Worm (Caenorhabditis elegans) whole organism, L1 larva: ENCODE data around the gene srx-102.

Experiments
- ama-1 ChIP-seq: fragments of 150-350 bp; optimal IDR thresholded peaks from 2 replicates; lab custom pipeline; 2014
- nhr-76 ChIP-seq: sonication (generic microtip); optimal IDR thresholded peaks from 2 replicates; lab custom pipeline; 2017; ENCODE audit warnings: missing biosample characterization, missing genetic modification characterization
- unc-130 ChIP-seq: fragments of 150-350 bp; optimal IDR thresholded peaks from 2 replicates; lab custom pipeline; 2017; ENCODE audit warnings: missing biosample characterization, missing genetic modification characterization, inconsistent platforms

DNA sequence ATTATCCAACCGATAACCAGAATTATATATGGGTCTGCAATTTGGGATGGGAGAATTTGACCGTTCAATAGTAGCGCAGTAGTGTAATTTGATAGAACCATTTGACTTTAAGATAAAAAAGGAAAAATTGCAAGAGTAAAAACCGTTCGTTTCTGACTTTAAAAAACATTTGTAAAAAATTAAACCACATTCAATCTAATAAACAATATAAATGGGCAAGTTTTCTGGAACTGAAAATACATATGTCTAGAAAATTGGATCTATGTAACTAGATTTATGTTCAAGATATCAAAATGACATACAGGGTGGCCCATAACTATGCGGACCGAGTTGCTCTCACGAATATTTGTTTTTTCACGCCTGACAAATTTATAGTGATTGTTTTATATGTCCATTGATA is at the start of gene srx-102:
- TF ChIP-seq ama-1 (lab: Kevin White, UChicago) (no peak), unc-130 (tag; lab: Kevin White, UChicago) (no peak), nhr-76 (tag; lab: Kevin White, UChicago) (no peak)
